Fruit fly (Drosophila melanogaster): Measurements from ENCODE around the gene CG6418.

Gene CG6418

DNA sequence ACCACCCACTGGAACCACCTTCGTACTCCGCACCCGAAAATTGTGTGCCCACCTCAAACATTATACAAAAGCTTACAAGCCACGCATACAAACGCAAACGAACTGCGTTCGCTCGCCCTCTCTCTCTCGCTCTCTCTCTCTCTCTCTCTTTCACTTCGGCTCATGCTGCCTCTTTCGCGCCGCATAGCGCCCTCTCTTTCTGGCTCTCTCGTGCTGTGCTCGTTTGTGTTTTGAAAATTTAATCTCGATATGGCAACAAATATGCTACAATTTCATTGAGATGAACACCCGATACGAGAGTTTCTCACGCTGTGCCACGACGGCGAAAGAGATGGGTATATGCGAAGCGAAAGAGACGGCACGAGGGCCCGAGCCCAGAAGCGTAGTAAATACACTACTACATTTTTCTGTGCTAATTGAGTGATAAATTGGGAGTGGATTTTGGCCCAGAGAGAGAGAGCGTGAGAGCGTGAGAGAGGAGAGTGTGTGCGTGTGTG, 22.3 kb downstream of the CG6418 start (continued):
- TF ChIP-seq CG8765 (GFP tag; IDR thresholded peaks at IDR 0.05) = peak; percentile 56; the same call in 1 of the 2 replicates
- TF ChIP-seq ttk (GFP tag; IDR thresholded peaks at IDR 0.05) = 0 out of 2 replicates have a peak, but pooled peaks have one; percentile 8
- TF ChIP-seq kah (GFP tag; optimal IDR thresholded peaks at IDR 0.05) = no peak
- TF ChIP-seq CG32532 (GFP tag; IDR thresholded peaks at IDR 0.05) = no peak
- no peak for TF ChIP-seq CG4820 (GFP tag; optimal IDR thresholded peaks at IDR 0.05)
- TF ChIP-seq CG5180 (GFP tag; optimal IDR thresholded peaks at IDR 0.05) = peak; percentile 96
- TF ChIP-seq CG3407 (GFP tag; optimal IDR thresholded peaks at IDR 0.05) = peak; percentile 28
- TF ChIP-seq nmo (GFP tag; optimal IDR thresholded peaks at IDR 0.05) = peak; percentile 67
- peak; percentile 70 for TF ChIP-seq cwo (GFP tag; optimal IDR thresholded peaks at IDR 0.05)
- peak; percentile 94 for TF ChIP-seq gro (GFP tag; optimal IDR thresholded peaks at IDR 0.05)
- no peak for TF ChIP-seq esg (GFP tag; conservative IDR thresholded peaks at IDR 0.05)
- peak; percentile 45; the same call in 1 of the 2 replicates for TF ChIP-seq sna (GFP tag; IDR thresholded peaks at IDR 0.05; ENCODE audit: partially characterized antibody)
- TF ChIP-seq YL-1 (GFP tag; optimal IDR thresholded peaks at IDR 0.05) = peak; percentile 24
- peak; percentile 21 for TF ChIP-seq Asciz (GFP tag; optimal IDR thresholded peaks at IDR 0.05)
- 0 out of 2 replicates have a peak, but pooled peaks have one; percentile 11 for TF ChIP-seq Ptx1 (GFP tag; IDR thresholded peaks at IDR 0.05)
- TF ChIP-seq shn (GFP tag; optimal IDR thresholded peaks at IDR 0.05) = peak; percentile 51
- peak; percentile 22; the same call in 1 of the 2 replicates for TF ChIP-seq bowl (GFP tag; IDR thresholded peaks at IDR 0.05)
- TF ChIP-seq Stat92E (GFP tag; optimal IDR thresholded peaks at IDR 0.05) = peak in 1 of 3 experiments; percentile 55
- TF ChIP-seq gt (GFP tag; IDR thresholded peaks at IDR 0.05) = no peak
- TF ChIP-seq yki (optimal IDR thresholded peaks at IDR 0.05) = peak; percentile 63
- TF ChIP-seq CG6854 (GFP tag; optimal IDR thresholded peaks at IDR 0.05) = peak; percentile 47
- TF ChIP-seq CG42726 (GFP tag; IDR thresholded peaks at IDR 0.05; ENCODE audit: partially characterized antibody) = peak; percentile 65
- TF ChIP-seq CG7987 (GFP tag; optimal IDR thresholded peaks at IDR 0.05) = peak; percentile 73
- TF ChIP-seq Ets97D (GFP tag; optimal IDR thresholded peaks at IDR 0.05) = peak; percentile 2
- TF ChIP-seq otp (GFP tag; IDR thresholded peaks at IDR 0.05) = 0 out of 3 replicates have a peak, but pooled peaks have one; percentile 60
- peak; percentile 90 for TF ChIP-seq zen (tag; optimal IDR thresholded peaks at IDR 0.05)
- TF ChIP-seq Scr (GFP tag; IDR thresholded peaks at IDR 0.05; ENCODE audit: partially characterized antibody) = peak; percentile 46; the same call in 1 of the 2 replicates
- peak; percentile 22 for TF ChIP-seq Sry-δ (GFP tag; optimal IDR thresholded peaks at IDR 0.05)
- peak; percentile 100 for TF ChIP-seq abd-A (tag; optimal IDR thresholded peaks at IDR 0.05)
- no peak for TF ChIP-seq org-1 (GFP tag; optimal IDR thresholded peaks at IDR 0.05)
- TF ChIP-seq da (GFP tag; optimal IDR thresholded peaks at IDR 0.05) = peak; percentile 84
- no peak for TF ChIP-seq CG11093 (GFP tag; IDR thresholded peaks at IDR 0.05)
- no peak for TF ChIP-seq dati (GFP tag; IDR thresholded peaks at IDR 0.05)
- TF ChIP-seq Awh (GFP tag; IDR thresholded peaks at IDR 0.05) = peak; percentile 57; the same call in 1 of the 2 replicates
- TF ChIP-seq Nf-YC (tag; optimal IDR thresholded peaks at IDR 0.05) = peak; percentile 93
- TF ChIP-seq tna (GFP tag; IDR thresholded peaks at IDR 0.05; ENCODE audit: partially characterized antibody) = peak; percentile 75; the same call in 1 of the 2 replicates
- TF ChIP-seq maf-S (GFP tag; optimal IDR thresholded peaks at IDR 0.05) = peak; percentile 20
- TF ChIP-seq NfI (GFP tag; optimal IDR thresholded peaks at IDR 0.05) = peak; percentile 15
- TF ChIP-seq nerfin-2 (GFP tag; IDR thresholded peaks at IDR 0.05; ENCODE audit: partially characterized antibody) = peak; percentile 48; the same call in 1 of the 2 replicates
- peak; percentile 90 for TF ChIP-seq kni (GFP tag; optimal IDR thresholded peaks at IDR 0.05)
- TF ChIP-seq gfzf (GFP tag; optimal IDR thresholded peaks at IDR 0.05) = peak; percentile 20
- TF ChIP-seq CG18619 (GFP tag; optimal IDR thresholded peaks at IDR 0.05) = no peak
- peak; percentile 35 for TF ChIP-seq CG15601 (tag; optimal IDR thresholded peaks at IDR 0.05)
- TF ChIP-seq CG4360 (GFP tag; IDR thresholded peaks at IDR 0.05) = peak; percentile 68
- no peak for TF ChIP-seq slp2 (GFP tag; optimal IDR thresholded peaks at IDR 0.05)
- TF ChIP-seq en (GFP tag; optimal IDR thresholded peaks at IDR 0.05) = peak; percentile 6
- TF ChIP-seq Xrp1 (GFP tag; IDR thresholded peaks at IDR 0.05) = no peak
- no peak for TF ChIP-seq toy (GFP tag; IDR thresholded peaks at IDR 0.05)
- no peak for TF ChIP-seq CG2875 (GFP tag; optimal IDR thresholded peaks at IDR 0.05)
